Fruit fly (Drosophila melanogaster): ENCODE data around the gene TotE.

The TotE gene

DNA sequence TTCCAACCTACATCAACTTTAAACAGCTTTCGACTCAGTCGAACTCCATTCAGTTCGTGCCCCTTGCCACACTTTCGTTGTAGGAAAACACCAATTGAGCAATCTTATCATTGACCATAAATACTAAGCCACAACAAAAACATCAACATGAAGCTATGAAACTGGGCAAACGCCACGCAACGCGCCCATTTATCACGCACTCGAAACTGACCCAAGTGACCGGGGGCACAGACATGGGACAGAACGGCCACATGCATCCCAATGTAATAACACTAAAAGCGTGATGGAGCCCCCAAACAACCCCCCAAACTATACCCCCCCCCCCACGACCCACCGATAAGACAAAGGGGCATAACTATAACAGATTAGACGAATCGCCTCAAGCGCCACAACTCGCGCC lies 19.2 kb upstream of the TotE start (continued):
- TF ChIP-seq abd-A (tag; optimal IDR thresholded peaks at IDR 0.05): peak; percentile 67
- TF ChIP-seq tap (tag; optimal IDR thresholded peaks at IDR 0.05): no peak
- peak; percentile 1 for TF ChIP-seq cwo (GFP tag; optimal IDR thresholded peaks at IDR 0.05)
- TF ChIP-seq CG3065 (GFP tag; optimal IDR thresholded peaks at IDR 0.05): no peak
- 0 out of 3 replicates have a peak, but pooled peaks have one; percentile 7 for TF ChIP-seq CG11695 (GFP tag; IDR thresholded peaks at IDR 0.05)
- no peak for TF ChIP-seq CG17328 (GFP tag; IDR thresholded peaks at IDR 0.05)
- peak; percentile 1 for TF ChIP-seq Hey (tag; optimal IDR thresholded peaks at IDR 0.05)
- no peak for TF ChIP-seq CG2678 (tag; optimal IDR thresholded peaks at IDR 0.05)
- no peak for TF ChIP-seq ap (GFP tag; IDR thresholded peaks at IDR 0.05)
- TF ChIP-seq btn (GFP tag; optimal IDR thresholded peaks at IDR 0.05): no peak
- TF ChIP-seq chinmo (GFP tag; IDR thresholded peaks at IDR 0.05; ENCODE audit: partially characterized antibody): 0 out of 4 replicates have a peak, but pooled peaks have one; percentile 29
- TF ChIP-seq CG11696 (GFP tag; IDR thresholded peaks at IDR 0.05): no peak
- peak; percentile 9 for TF ChIP-seq CG7987 (GFP tag; optimal IDR thresholded peaks at IDR 0.05)
- no peak for TF ChIP-seq CG13123 (GFP tag; optimal IDR thresholded peaks at IDR 0.05)

DNA sequence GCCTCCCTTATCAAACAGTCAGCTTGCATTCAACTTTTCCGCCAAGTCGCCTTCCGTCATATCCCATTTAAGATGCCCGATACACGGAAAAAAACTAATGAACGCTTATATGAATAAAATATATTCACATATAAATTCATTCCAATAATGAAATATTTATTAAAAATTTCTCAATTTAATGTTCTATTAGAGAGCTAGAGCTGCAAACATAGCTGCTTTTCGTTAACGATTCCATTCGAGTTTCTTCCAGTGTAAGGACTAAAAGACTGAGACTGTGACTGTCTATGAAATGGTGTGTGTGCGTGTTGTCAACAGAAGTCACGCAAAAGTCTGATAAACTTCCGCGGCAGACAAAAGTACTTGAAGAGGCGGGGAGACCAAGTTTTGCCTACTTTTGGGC lies 16.8 kb upstream of the TotE start:
- TF ChIP-seq pum (GFP tag; optimal IDR thresholded peaks at IDR 0.05) (no peak), zf30C (GFP tag; optimal IDR thresholded peaks at IDR 0.05) (no peak), CG4854 (GFP tag; optimal IDR thresholded peaks at IDR 0.05) (no peak), MBD-R2 (GFP tag; IDR thresholded peaks at IDR 0.05) (peak; percentile 13; the same call in 1 of the 2 replicates), chinmo (GFP tag; IDR thresholded peaks at IDR 0.05; ENCODE audit: partially characterized antibody) (no peak), Hand (GFP tag; optimal IDR thresholded peaks at IDR 0.05) (no peak), odd (GFP tag; optimal IDR thresholded peaks at IDR 0.05) (peak; percentile 5), CG15073 (GFP tag; optimal IDR thresholded peaks at IDR 0.05) (no peak), Tbp (GFP tag; optimal IDR thresholded peaks at IDR 0.05) (no peak), Chrac-16 (GFP tag; optimal IDR thresholded peaks at IDR 0.05) (no peak), CG13775 (GFP tag; optimal IDR thresholded peaks at IDR 0.05) (peak; percentile 38), CG9797 (GFP tag; optimal IDR thresholded peaks at IDR 0.05) (no peak), CG13424 (tag; optimal IDR thresholded peaks at IDR 0.05) (peak; percentile 57), wek (GFP tag; optimal IDR thresholded peaks at IDR 0.05) (no peak), fd3F (GFP tag; optimal IDR thresholded peaks at IDR 0.05) (peak; percentile 34), CG8089 (GFP tag; optimal IDR thresholded peaks at IDR 0.05) (no peak), CG15479 (GFP tag; optimal IDR thresholded peaks at IDR 0.05) (no peak), emc (GFP tag; optimal IDR thresholded peaks at IDR 0.05) (no peak), CG5245 (GFP tag; optimal IDR thresholded peaks at IDR 0.05) (no peak), CG2120 (GFP tag; optimal IDR thresholded peaks at IDR 0.05) (peak; percentile 47), CG4360 (GFP tag; IDR thresholded peaks at IDR 0.05) (no peak), danr (GFP tag; IDR thresholded peaks at IDR 0.05) (no peak), CG1024 (GFP tag; IDR thresholded peaks at IDR 0.05) (no peak), hbn (GFP tag; IDR thresholded peaks at IDR 0.05; ENCODE audit: partially characterized antibody) (no peak), MESR4 (GFP tag; optimal IDR thresholded peaks at IDR 0.05) (no peak), lilli (GFP tag; optimal IDR thresholded peaks at IDR 0.05) (peak; percentile 16), ro (GFP tag; IDR thresholded peaks at IDR 0.05) (no peak), luna (GFP tag; optimal IDR thresholded peaks at IDR 0.05) (no peak), CG8388 (GFP tag; optimal IDR thresholded peaks at IDR 0.05) (peak; percentile 15), Ssrp (tag; optimal IDR thresholded peaks at IDR 0.05) (peak; percentile 27), CG2199 (GFP tag; IDR thresholded peaks at IDR 0.05) (no peak), D19A (tag; optimal IDR thresholded peaks at IDR 0.05) (peak; percentile 23), Camta (GFP tag; optimal IDR thresholded peaks at IDR 0.05) (no peak), Pdp1 (GFP tag; optimal IDR thresholded peaks at IDR 0.05) (no peak), Lhr (GFP tag; optimal IDR thresholded peaks at IDR 0.05) (no peak), Nf-YB (GFP tag; optimal IDR thresholded peaks at IDR 0.05) (no peak), CG11398 (GFP tag; optimal IDR thresholded peaks at IDR 0.05) (no peak)

Data from whole organism, embryonic.